Fruit fly (Drosophila melanogaster) whole organism, prepupa: ENCODE data around the gene drm.

Experiments used
- CG8632 ChIP-seq: fragments of 200-800 bp; sonication (Bioruptor generic); optimal IDR thresholded peaks from 3 replicates; lab custom pipeline; 2016; ENCODE audit warnings: missing biosample characterization, missing genetic modification characterization
- Met ChIP-seq: fragments of 200-800 bp; sonication (Bioruptor generic); optimal IDR thresholded peaks from 3 replicates; lab custom pipeline; 2016; ENCODE audit warnings: missing biosample characterization, missing genetic modification characterization
- Sox102F ChIP-seq: fragments of 200-800 bp; sonication (Bioruptor generic); optimal IDR thresholded peaks from 2 replicates; lab custom pipeline; 2016; ENCODE audit warnings: missing biosample characterization, mild to moderate bottlenecking, missing genetic modification characterization
- Sox14 ChIP-seq: fragments of 200-800 bp; sonication (Bioruptor generic); optimal IDR thresholded peaks from 3 replicates; lab custom pipeline; 2016; ENCODE audit warnings: missing biosample characterization, missing genetic modification characterization
- vri ChIP-seq: fragments of 200-800 bp; sonication (Bioruptor generic); optimal IDR thresholded peaks from 3 replicates; lab custom pipeline; 2016; ENCODE audit warnings: missing biosample characterization, mild to moderate bottlenecking, missing genetic modification characterization

DNA sequence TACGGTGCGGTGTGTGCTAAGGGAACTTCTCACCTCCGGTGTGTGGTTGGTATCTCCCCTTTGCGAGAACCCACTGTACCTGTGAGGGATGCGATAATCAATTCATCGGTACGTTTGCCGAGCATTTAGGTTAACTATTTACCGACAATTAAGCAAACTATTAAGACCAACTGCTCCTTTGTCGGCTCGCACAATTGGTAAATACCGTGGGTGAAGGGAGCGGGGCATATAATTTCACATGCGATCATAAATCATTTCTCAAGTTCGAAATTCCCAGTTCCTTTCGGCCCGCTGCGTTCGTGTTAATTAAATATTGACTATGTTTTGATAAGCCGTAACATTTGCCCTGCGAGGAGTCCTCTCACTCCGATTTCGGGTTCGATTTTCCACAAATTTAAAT is 9.8 kb downstream of the drm start:
- TF ChIP-seq Sox102F (GFP tag; lab: Kevin White, UChicago) (no peak), vri (GFP tag; lab: Kevin White, UChicago) (no peak), CG8632 (GFP tag; lab: Kevin White, UChicago) (no peak), Met (no peak), Sox14 (GFP tag; lab: Kevin White, UChicago) (no peak)
